Fruit fly (Drosophila melanogaster) whole organism, adult: ENCODE data around the gene ClC-a.

Experiments used
- CG11617 ChIP-seq: fragments of 200-800 bp; sonication (Bioruptor generic); optimal IDR thresholded peaks from 2 replicates; lab custom pipeline; 2017; ENCODE audit warnings: mild to moderate bottlenecking, missing biosample characterization, missing genetic modification reagents, missing genetic modification characterization
- CG12768 ChIP-seq: fragments of 200-800 bp; sonication (Bioruptor generic); optimal IDR thresholded peaks from 2 replicates; lab custom pipeline; 2017; ENCODE audit warnings: missing biosample characterization, missing genetic modification characterization, mild to moderate bottlenecking, moderate library complexity, missing genetic modification reagents
- CG14711 ChIP-seq: fragments of 200-800 bp; sonication (Bioruptor generic); optimal IDR thresholded peaks from 2 replicates; lab custom pipeline; 2018; ENCODE audit warnings: missing biosample characterization, mild to moderate bottlenecking, missing genetic modification characterization, moderate library complexity
- CG5204 ChIP-seq: fragments of 200-800 bp; sonication (Bioruptor generic); optimal IDR thresholded peaks from 2 replicates; lab custom pipeline; 2016; ENCODE audit warnings: missing biosample characterization, missing genetic modification characterization
- CG7101 ChIP-seq: fragments of 200-800 bp; sonication (Bioruptor generic); optimal IDR thresholded peaks from 2 replicates; lab custom pipeline; 2018; ENCODE audit warnings: missing biosample characterization, mild to moderate bottlenecking, missing genetic modification characterization, moderate library complexity
- Clk ChIP-seq: fragments of 200-800 bp; sonication (Bioruptor generic); optimal IDR thresholded peaks from 2 replicates; lab custom pipeline; 2017; ENCODE audit warnings: missing biosample characterization, missing genetic modification characterization
- Mnt ChIP-seq: fragments of 200-800 bp; sonication (Bioruptor generic); optimal IDR thresholded peaks from 2 replicates; lab custom pipeline; 2016; ENCODE audit warnings: missing biosample characterization, mild to moderate bottlenecking, missing genetic modification characterization
- cic ChIP-seq: fragments of 200-800 bp; sonication (Bioruptor generic); optimal IDR thresholded peaks from 2 replicates; lab custom pipeline; 2017; ENCODE audit warnings: missing biosample characterization, mild to moderate bottlenecking, missing genetic modification characterization, moderate library complexity
- cnc ChIP-seq, 2 experiments: fragments of >200 bp; optimal IDR thresholded peaks; 2 replicates each; lab custom pipeline; 2017
- ovo ChIP-seq: fragments of 200-800 bp; sonication (Bioruptor generic); optimal IDR thresholded peaks from 2 replicates; lab custom pipeline; 2016; ENCODE audit warnings: missing biosample characterization, missing genetic modification characterization
- pad ChIP-seq: fragments of 200-800 bp; sonication (Bioruptor generic); optimal IDR thresholded peaks from 3 replicates; lab custom pipeline; 2017; ENCODE audit warnings: missing biosample characterization, missing genetic modification characterization, mild to moderate bottlenecking, moderate library complexity, missing genetic modification reagents
- tj ChIP-seq: fragments of 200-800 bp; sonication (Bioruptor generic); optimal IDR thresholded peaks from 3 replicates; lab custom pipeline; 2017; ENCODE audit warnings: missing biosample characterization, mild to moderate bottlenecking, missing genetic modification characterization, moderate library complexity
- toe ChIP-seq: fragments of 200-800 bp; sonication (Bioruptor generic); optimal IDR thresholded peaks from 2 replicates; lab custom pipeline; 2016; ENCODE audit warnings: missing biosample characterization, missing genetic modification characterization

DNA sequence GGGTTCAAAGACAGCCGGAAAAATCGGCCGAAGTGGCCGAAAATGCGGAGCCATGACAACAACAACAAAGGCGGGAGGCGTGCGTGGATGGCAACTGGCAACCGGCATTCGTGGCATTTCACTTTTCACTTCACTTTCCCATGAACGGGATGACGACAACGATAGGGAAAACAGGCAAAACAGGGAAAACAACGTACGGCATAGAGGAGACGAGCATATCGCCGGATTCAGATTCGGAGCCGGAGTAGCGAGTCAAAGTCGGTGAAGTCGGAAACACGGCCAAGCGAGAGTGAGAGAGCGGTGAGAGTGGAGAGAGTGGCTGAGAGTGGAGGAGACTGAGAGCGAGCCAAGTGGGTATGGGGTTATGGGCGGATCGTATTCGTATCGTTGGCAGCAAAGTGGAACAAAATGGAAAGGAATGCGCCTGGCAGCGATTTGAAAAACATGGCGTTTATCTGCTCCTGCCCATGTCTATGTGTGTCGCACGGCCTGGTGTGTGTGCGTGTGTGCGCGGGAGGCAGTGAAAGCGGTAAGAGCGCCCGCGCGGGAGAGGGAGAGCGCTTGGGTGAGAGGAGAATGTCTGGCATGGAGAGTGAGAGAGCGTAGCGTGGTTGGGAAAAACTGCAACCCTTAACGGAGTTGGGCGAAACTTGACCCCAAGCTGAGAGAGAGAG is 39.5 kb downstream of the ClC-a start:
- TF ChIP-seq Mnt (no peak), tj (no peak), pad (GFP tag; lab: Kevin White, UChicago) (no peak), Clk (GFP tag; lab: Kevin White, UChicago) (no peak), CG7101 (no peak), CG12768 (GFP tag; lab: Kevin White, UChicago) (no peak), ovo (GFP tag; lab: Kevin White, UChicago) (no peak), CG11617 (no peak), toe (no peak), CG14711 (tag; lab: Kevin White, UChicago) (no peak), CG5204 (GFP tag; lab: Kevin White, UChicago) (no peak), cic (GFP tag; lab: Kevin White, UChicago) (no peak), cnc (optimal IDR thresholded peaks at IDR 0.05; lab: Kevin White, UChicago) (no peak)
